Worm (Caenorhabditis elegans) whole organism, young adult: ENCODE measurements around the gene spat-1.

Source experiments
- F10E7.11 ChIP-seq: sonication (generic microtip); optimal IDR thresholded peaks from 2 replicates; lab custom pipeline; 2017; ENCODE audit warnings: mild to moderate bottlenecking, missing genetic modification characterization, moderate library complexity, missing compliant biosample characterization
- ama-1 ChIP-seq, 3 experiments: fragments of 150-350 bp in 1 of 3; sonication (generic microtip) in 2 of 3; optimal IDR thresholded peaks; 2 replicates each; lab custom pipeline; 2014 to 2018; ENCODE audit warnings: missing biosample characterization in 2 of 3, missing genetic modification characterization in 2 of 3, missing genetic modification reagents in 2 of 3
- dpl-1 ChIP-seq: fragments of 150-350 bp; optimal IDR thresholded peaks from 2 replicates; lab custom pipeline; 2014; ENCODE audit warnings: missing biosample characterization, missing genetic modification reagents, missing genetic modification characterization
- hlh-12 ChIP-seq: sonication (generic microtip); optimal IDR thresholded peaks from 2 replicates; lab custom pipeline; 2016; ENCODE audit warnings: missing genetic modification characterization, missing compliant biosample characterization
- lin-35 ChIP-seq, 3 experiments: fragments of 150-350 bp in 2 of 3; sonication (generic microtip) in 1 of 3; optimal IDR thresholded peaks; 2 replicates each; lab custom pipeline; 2014 to 2018; ENCODE audit warnings: missing biosample characterization in 3 of 3, missing genetic modification characterization in 3 of 3, missing genetic modification reagents in 3 of 3
- lir-1 ChIP-seq: fragments of 200-800 bp; sonication (Bioruptor generic); conservative IDR thresholded peaks from 2 replicates; pipeline ENCODE4 v1.3.6; 2022; ENCODE audit warnings: missing genetic modification reagents, missing genetic modification characterization, missing compliant biosample characterization
- madf-6 ChIP-seq: fragments of 200-800 bp; sonication (Bioruptor generic); IDR thresholded peaks from 2 replicates; pipeline ENCODE4 v1.3.6; 2022; ENCODE audit warnings: missing genetic modification reagents, missing genetic modification characterization, missing compliant biosample characterization
- nfya-1 ChIP-seq: sonication (generic microtip); optimal IDR thresholded peaks from 2 replicates; lab custom pipeline; 2017; ENCODE audit warnings: antibody characterized with exemption, missing compliant biosample characterization, missing genetic modification characterization, borderline replicate concordance; ENCODE audit not compliant: insufficient read depth
- pha-4 ChIP-seq: fragments of 150-350 bp; sonication (generic microtip); optimal IDR thresholded peaks from 2 replicates; lab custom pipeline; 2014; ENCODE audit warnings: missing biosample characterization, missing genetic modification reagents, missing genetic modification characterization
- snpc-4 ChIP-seq, 5 experiments: fragments of 150-350 bp in 1 of 5; sonication (generic microtip) in 4 of 5; optimal IDR thresholded peaks; 2 replicates each; lab custom pipeline; 2014 to 2018; ENCODE audit warnings: missing genetic modification characterization in 5 of 5, missing biosample characterization in 3 of 5, antibody characterized with exemption in 2 of 5, mild to moderate bottlenecking in 2 of 5, missing compliant biosample characterization in 2 of 5, missing genotype in 2 of 5, moderate library complexity in 2 of 5, missing genetic modification reagents in 1 of 5
- xnd-1 ChIP-seq: sonication (generic microtip); optimal IDR thresholded peaks from 2 replicates; lab custom pipeline; 2016; ENCODE audit warnings: missing genotype, missing genetic modification reagents, missing genetic modification characterization, missing compliant biosample characterization
- ztf-26 ChIP-seq: sonication (generic microtip); optimal IDR thresholded peaks from 2 replicates; lab custom pipeline; 2017; ENCODE audit warnings: missing genetic modification characterization, missing compliant biosample characterization

DNA sequence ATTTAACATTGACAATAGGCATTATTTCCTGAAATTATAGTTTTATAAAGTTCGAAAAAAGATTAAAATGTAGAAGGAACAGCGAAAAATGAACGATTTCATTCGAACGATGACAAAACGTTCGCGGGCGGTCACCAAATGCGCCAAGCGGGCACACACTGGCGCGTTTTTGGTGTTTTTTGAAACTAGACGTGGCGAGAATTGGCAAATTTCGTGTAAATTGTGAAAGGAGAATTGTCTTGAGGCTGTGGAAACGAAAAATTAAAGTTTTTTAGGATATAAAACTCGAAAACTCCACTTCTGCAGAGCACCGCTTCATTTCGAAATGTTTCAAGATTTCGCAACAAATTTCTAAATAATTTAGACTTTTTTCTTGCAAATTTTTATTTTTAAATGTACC, 39.9 kb upstream of the spat-1 start, which contains the start of gene usp-14:
- TF ChIP-seq F10E7.11 (no peak), pha-4 (tag; lab: Kevin White, UChicago) (no peak), xnd-1 (peak; percentile 4), lir-1 (GFP tag; lab: Robert Waterston, UW) (no peak), nfya-1 (tag; lab: Kevin White, UChicago) (no peak), madf-6 (GFP tag; lab: Robert Waterston, UW) (peak; percentile 79), dpl-1 (peak; percentile 53), snpc-4 (GFP tag; optimal IDR thresholded peaks at IDR 0.05; lab: Kevin White, UChicago) (no peak), snpc-4 (tag; optimal IDR thresholded peaks at IDR 0.05; lab: Kevin White, UChicago) (peak in 3 of 4 experiments; percentile 5 to 44 (median 16)), lin-35 (GFP tag; optimal IDR thresholded peaks at IDR 0.05; lab: Kevin White, UChicago) (peak in 1 of 3 experiments; percentile 81), ama-1 (optimal IDR thresholded peaks at IDR 0.05; lab: Kevin White, UChicago) (no peak), ama-1 (GFP tag; optimal IDR thresholded peaks at IDR 0.05; lab: Kevin White, UChicago) (no peak), hlh-12 (no peak), ztf-26 (tag; lab: Kevin White, UChicago) (no peak)
